Fruit fly (Drosophila melanogaster) whole organism: ENCODE results near the gene NLaz.

Experiments
- CG8478 ChIP-seq: fragments of >200 bp; optimal IDR thresholded peaks from 2 replicates; lab custom pipeline; 2018; ENCODE audit warnings: inconsistent platforms
- Dll ChIP-seq: fragments of >200 bp; optimal IDR thresholded peaks from 2 replicates; lab custom pipeline; 2017
- EcR ChIP-seq, 2 experiments: fragments of >200 bp; optimal IDR thresholded peaks; 2 replicates each; lab custom pipeline; 2017; ENCODE audit warnings: missing biosample characterization in 2 of 2, missing genetic modification characterization in 2 of 2, missing genetic modification reagents in 2 of 2
- pan ChIP-seq: fragments of >200 bp; optimal IDR thresholded peaks from 2 replicates; lab custom pipeline; 2017
- psq ChIP-seq: fragments of >200 bp; optimal IDR thresholded peaks from 2 replicates; lab custom pipeline; 2017
- usp ChIP-seq: fragments of >200 bp; optimal IDR thresholded peaks from 2 replicates; lab custom pipeline; 2017; ENCODE audit warnings: missing biosample characterization, missing genetic modification characterization, mixed read lengths

Gene NLaz

dm6 chr2L:1328861-1329260, 32.8 kb downstream of the NLaz start, which contains the start of gene a5:
TSS of gene a5 (plus strand) at chr2L:1329161.
- TF ChIP-seq CG8478 (lab: Kevin White, UChicago) (no peak), pan (no peak), usp (GFP tag; lab: Kevin White, UChicago) (no peak), Dll (lab: Kevin White, UChicago) (no peak), EcR (GFP tag; optimal IDR thresholded peaks at IDR 0.05; lab: Kevin White, UChicago) (no peak), psq (lab: Kevin White, UChicago) (no peak)

- no peak for TF ChIP-seq pan
- no peak for TF ChIP-seq EcR (GFP tag; optimal IDR thresholded peaks at IDR 0.05; lab: Kevin White, UChicago)
- no peak for TF ChIP-seq CG8478 (lab: Kevin White, UChicago)
- no peak for TF ChIP-seq Dll (lab: Kevin White, UChicago)
- no peak for TF ChIP-seq usp (GFP tag; lab: Kevin White, UChicago)
- no peak for TF ChIP-seq psq (lab: Kevin White, UChicago)
These were observed 45.2 kb downstream of the NLaz start for dm6 chr2L:1316422-1316821.

- TF ChIP-seq Dll (lab: Kevin White, UChicago): no peak
- TF ChIP-seq pan: no peak
- TF ChIP-seq EcR (GFP tag; optimal IDR thresholded peaks at IDR 0.05; lab: Kevin White, UChicago): no peak
- TF ChIP-seq psq (lab: Kevin White, UChicago): no peak
- TF ChIP-seq usp (GFP tag; lab: Kevin White, UChicago): no peak
- no peak for TF ChIP-seq CG8478 (lab: Kevin White, UChicago)
These were observed 46.3 kb downstream of the NLaz start for dm6 chr2L:1315283-1315682.

- TF ChIP-seq Dll (lab: Kevin White, UChicago): no peak
- TF ChIP-seq usp (GFP tag; lab: Kevin White, UChicago): no peak
- TF ChIP-seq CG8478 (lab: Kevin White, UChicago): no peak
- no peak for TF ChIP-seq pan
- no peak for TF ChIP-seq psq (lab: Kevin White, UChicago)
- no peak for TF ChIP-seq EcR (GFP tag; optimal IDR thresholded peaks at IDR 0.05; lab: Kevin White, UChicago)
These were observed 49.3 kb downstream of the NLaz start for dm6 chr2L:1312321-1312720.
